Fruit fly (Drosophila melanogaster) Kc167 (cell line): ENCODE measurements around the gene JMJD5.
"Not testable (repeated sequence)": the region's sequence is repeated elsewhere in the genome, so short reads cannot be mapped to it uniquely, and the experiment has no call there.

Experiments
- Myc ChIP-seq: fragments of >200 bp; optimal IDR thresholded peaks from 2 replicates; lab custom pipeline; 2017; ENCODE audit warnings: missing external identifiers
- Sin3A ChIP-seq: fragments of >200 bp; optimal IDR thresholded peaks from 2 replicates; lab custom pipeline; 2018; ENCODE audit warnings: missing external identifiers
- h ChIP-seq: fragments of >200 bp; optimal IDR thresholded peaks from 3 replicates; lab custom pipeline; 2018; ENCODE audit warnings: missing external identifiers
- psq ChIP-seq: fragments of >200 bp; optimal IDR thresholded peaks from 2 replicates; lab custom pipeline; 2017; ENCODE audit warnings: missing external identifiers
- ttk ChIP-seq: sonication (Bioruptor generic); optimal IDR thresholded peaks from 2 replicates; lab custom pipeline; 2017; ENCODE audit warnings: missing external identifiers

DNA sequence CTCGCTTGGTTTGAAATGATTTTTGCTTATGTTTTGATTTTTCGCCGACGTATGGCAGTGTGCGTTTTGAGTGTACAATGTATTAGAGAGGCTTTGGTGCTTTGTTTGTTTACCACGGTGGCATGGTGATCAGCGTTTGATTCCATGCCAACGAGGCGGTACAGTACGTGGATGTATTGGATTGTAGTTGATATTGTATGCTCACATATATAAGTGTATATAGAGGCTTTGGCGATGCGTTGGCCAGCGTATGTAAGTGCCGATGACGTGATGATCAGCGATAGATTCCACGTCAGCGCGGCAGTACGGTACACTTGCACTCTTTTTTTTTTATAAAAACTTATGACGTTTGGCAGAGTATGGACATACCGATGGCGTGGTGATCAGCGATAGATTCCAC is 23.9 kb upstream of the JMJD5 start, which contains the start of gene CG12502:
- TF ChIP-seq Myc, ttk, psq, h, Sin3A (lab: Kevin White, UChicago): not testable (repeated sequence)
